Worm (Caenorhabditis elegans) whole organism, mixed stage, embryonic: Measurements from ENCODE around the gene gex-3.
A peak's percentile ranks its signal among the peaks of the same experiment; 100 is the strongest.

Experiments used
- M03D4.4 ChIP-seq: sonication (generic microtip); optimal IDR thresholded peaks from 2 replicates; lab custom pipeline; 2017; ENCODE audit warnings: mild to moderate bottlenecking, missing genetic modification characterization, missing compliant biosample characterization
- bed-3 ChIP-seq: fragments of 200-800 bp; sonication (Bioruptor generic); optimal IDR thresholded peaks from 3 replicates; lab custom pipeline; 2018; ENCODE audit warnings: mild to moderate bottlenecking, missing genetic modification characterization, moderate library complexity, missing compliant biosample characterization
- blmp-1 ChIP-seq: fragments of 150-350 bp; optimal IDR thresholded peaks from 2 replicates; lab custom pipeline; 2014; ENCODE audit warnings: missing biosample characterization, missing genetic modification characterization
- ceh-39 ChIP-seq: fragments of 150-350 bp; optimal IDR thresholded peaks from 2 replicates; lab custom pipeline; 2014; ENCODE audit warnings: missing biosample characterization, missing genetic modification characterization
- ceh-43 ChIP-seq: fragments of 200-800 bp; sonication (Bioruptor generic); optimal IDR thresholded peaks from 2 replicates; lab custom pipeline; 2018; ENCODE audit warnings: mild to moderate bottlenecking, missing genetic modification characterization, moderate library complexity, missing compliant biosample characterization
- ceh-83 ChIP-seq: fragments of 200-800 bp; sonication (Bioruptor generic); optimal IDR thresholded peaks from 2 replicates; lab custom pipeline; 2018; ENCODE audit warnings: mild to moderate bottlenecking, missing genetic modification characterization, missing compliant biosample characterization
- ces-1 ChIP-seq: fragments of 150-350 bp; optimal IDR thresholded peaks from 2 replicates; lab custom pipeline; 2014; ENCODE audit warnings: missing biosample characterization, missing genetic modification reagents, missing genetic modification characterization
- drap-1 ChIP-seq: fragments of 200-800 bp; sonication (Bioruptor generic); optimal IDR thresholded peaks from 3 replicates; lab custom pipeline; 2018; ENCODE audit warnings: mild to moderate bottlenecking, missing genetic modification characterization, missing compliant biosample characterization
- elt-1 ChIP-seq: sonication (generic microtip); optimal IDR thresholded peaks from 2 replicates; lab custom pipeline; 2017; ENCODE audit warnings: missing genetic modification characterization, mild to moderate bottlenecking, missing compliant biosample characterization, antibody characterized with exemption, moderate library complexity, borderline replicate concordance; ENCODE audit not compliant: insufficient read depth
- elt-3 ChIP-seq: fragments of 150-350 bp; optimal IDR thresholded peaks from 2 replicates; lab custom pipeline; 2014; ENCODE audit warnings: missing biosample characterization, missing genetic modification characterization
- flh-1 ChIP-seq: fragments of 200-800 bp; sonication (Bioruptor generic); optimal IDR thresholded peaks from 2 replicates; lab custom pipeline; 2018; ENCODE audit warnings: mild to moderate bottlenecking, missing genetic modification characterization, moderate library complexity, missing compliant biosample characterization
- ham-2 ChIP-seq: fragments of 200-800 bp; sonication (Bioruptor generic); optimal IDR thresholded peaks from 2 replicates; lab custom pipeline; 2018; ENCODE audit warnings: mild to moderate bottlenecking, missing genetic modification characterization, missing compliant biosample characterization
- hlh-1 ChIP-seq: fragments of 150-350 bp; optimal IDR thresholded peaks from 2 replicates; lab custom pipeline; 2014; ENCODE audit warnings: missing biosample characterization, missing genetic modification reagents, missing genetic modification characterization
- lin-13 ChIP-seq: fragments of 150-350 bp; optimal IDR thresholded peaks from 2 replicates; lab custom pipeline; 2014; ENCODE audit warnings: missing biosample characterization, missing genetic modification characterization
- lin-32 ChIP-seq: fragments of 200-800 bp; sonication (Bioruptor generic); optimal IDR thresholded peaks from 2 replicates; lab custom pipeline; 2018; ENCODE audit warnings: mild to moderate bottlenecking, missing genetic modification characterization, missing compliant biosample characterization
- lsy-2 ChIP-seq: fragments of 150-350 bp; optimal IDR thresholded peaks from 2 replicates; lab custom pipeline; 2014; ENCODE audit warnings: missing biosample characterization, missing genetic modification characterization
- mab-5 ChIP-seq: fragments of 150-350 bp; optimal IDR thresholded peaks from 2 replicates; lab custom pipeline; 2014; ENCODE audit warnings: missing biosample characterization, missing genetic modification characterization
- mep-1 ChIP-seq: fragments of 150-350 bp; optimal IDR thresholded peaks from 2 replicates; lab custom pipeline; 2017; ENCODE audit warnings: missing biosample characterization, missing genetic modification reagents, missing genetic modification characterization, inconsistent platforms
- mls-2 ChIP-seq: sonication (generic microtip); optimal IDR thresholded peaks from 2 replicates; lab custom pipeline; 2016; ENCODE audit warnings: mild to moderate bottlenecking, missing genetic modification characterization, moderate library complexity, missing compliant biosample characterization
- nhr-12 ChIP-seq: fragments of 150-350 bp; optimal IDR thresholded peaks from 2 replicates; lab custom pipeline; 2014; ENCODE audit warnings: missing biosample characterization, missing genetic modification characterization
- nhr-2 ChIP-seq: fragments of 150-350 bp; optimal IDR thresholded peaks from 2 replicates; lab custom pipeline; 2014; ENCODE audit warnings: missing biosample characterization, missing genetic modification characterization
- nhr-237 ChIP-seq: fragments of 150-350 bp; optimal IDR thresholded peaks from 2 replicates; lab custom pipeline; 2014; ENCODE audit warnings: missing biosample characterization, missing genetic modification characterization
- nhr-76 ChIP-seq: sonication (generic microtip); optimal IDR thresholded peaks from 2 replicates; lab custom pipeline; 2017; ENCODE audit warnings: missing biosample characterization, missing genetic modification characterization
- pha-4 ChIP-seq: fragments of 150-350 bp; optimal IDR thresholded peaks from 2 replicates; lab custom pipeline; 2018; ENCODE audit warnings: missing biosample characterization, missing genetic modification reagents, missing genetic modification characterization
- sem-2 ChIP-seq: fragments of 200-800 bp; sonication (Bioruptor generic); optimal IDR thresholded peaks from 2 replicates; lab custom pipeline; 2018; ENCODE audit warnings: mild to moderate bottlenecking, missing genetic modification characterization, missing compliant biosample characterization
- snpc-4 ChIP-seq: fragments of 150-350 bp; optimal IDR thresholded peaks from 2 replicates; lab custom pipeline; 2014; ENCODE audit warnings: missing biosample characterization, missing genetic modification characterization
- sptf-1 ChIP-seq: sonication (generic microtip); optimal IDR thresholded peaks from 2 replicates; lab custom pipeline; 2017; ENCODE audit warnings: mild to moderate bottlenecking, missing genetic modification characterization, moderate library complexity, missing compliant biosample characterization
- tbx-8 ChIP-seq: fragments of 200-800 bp; sonication (Bioruptor generic); optimal IDR thresholded peaks from 2 replicates; lab custom pipeline; 2018; ENCODE audit warnings: mild to moderate bottlenecking, missing genetic modification characterization, moderate library complexity, missing compliant biosample characterization
- unc-62 ChIP-seq: fragments of 150-350 bp; optimal IDR thresholded peaks from 2 replicates; lab custom pipeline; 2014; ENCODE audit warnings: missing biosample characterization, missing genetic modification reagents, missing genetic modification characterization
- zip-8 ChIP-seq: fragments of 150-350 bp; optimal IDR thresholded peaks from 2 replicates; lab custom pipeline; 2014; ENCODE audit warnings: missing biosample characterization, missing genetic modification characterization
- ztf-11 ChIP-seq: fragments of 150-350 bp; optimal IDR thresholded peaks from 2 replicates; lab custom pipeline; 2014; ENCODE audit warnings: missing biosample characterization, missing genetic modification characterization

Gene gex-3

ce11 chrIV:12404137-12404536 lies at the start of gene gex-3:
Gene gex-3 (plus strand): TSS chrIV:12404431.
- TF ChIP-seq unc-62 (GFP tag; lab: Kevin White, UChicago) (no peak), hlh-1 (peak; percentile 48), sptf-1 (tag; lab: Kevin White, UChicago) (peak; percentile 33), ces-1 (GFP tag; lab: Kevin White, UChicago) (peak; percentile 99), mls-2 (peak; percentile 0), drap-1 (GFP tag; lab: Kevin White, UChicago) (peak; percentile 49), mep-1 (tag; lab: Kevin White, UChicago) (peak; percentile 97), sem-2 (GFP tag; lab: Kevin White, UChicago) (no peak), blmp-1 (no peak), nhr-237 (tag; lab: Kevin White, UChicago) (peak; percentile 91), pha-4 (tag; lab: Kevin White, UChicago) (peak; percentile 84), lsy-2 (tag; lab: Kevin White, UChicago) (peak; percentile 84), bed-3 (GFP tag; lab: Kevin White, UChicago) (no peak), lin-13 (tag; lab: Kevin White, UChicago) (peak; percentile 77), ceh-43 (peak; percentile 11), ceh-39 (tag; lab: Kevin White, UChicago) (peak; percentile 54)
- TF ChIP-seq, all 35 proteins: peak for 12

ce11 chrIV:12359979-12360378 lies 44.3 kb upstream of the gex-3 start:
- no peak for TF ChIP-seq nhr-12 (tag; lab: Kevin White, UChicago)
- no peak for TF ChIP-seq M03D4.4 (tag; lab: Kevin White, UChicago)
- no peak for TF ChIP-seq nhr-2
- no peak for TF ChIP-seq elt-1 (tag; lab: Kevin White, UChicago)
- TF ChIP-seq mep-1 (tag; lab: Kevin White, UChicago) = no peak
- no peak for TF ChIP-seq snpc-4 (tag; lab: Kevin White, UChicago)
- no peak for TF ChIP-seq flh-1 (GFP tag; lab: Kevin White, UChicago)
- no peak for TF ChIP-seq lin-32
- TF ChIP-seq ceh-39 (tag; lab: Kevin White, UChicago) = no peak
- no peak for TF ChIP-seq zip-8 (tag; lab: Kevin White, UChicago)
- TF ChIP-seq mls-2 = no peak
- no peak for TF ChIP-seq hlh-1
- no peak for TF ChIP-seq nhr-237 (tag; lab: Kevin White, UChicago)
- TF ChIP-seq sptf-1 (tag; lab: Kevin White, UChicago) = no peak
- TF ChIP-seq sem-2 (GFP tag; lab: Kevin White, UChicago) = no peak

- no peak for TF ChIP-seq ceh-39 (tag; lab: Kevin White, UChicago)
- no peak for TF ChIP-seq elt-1 (tag; lab: Kevin White, UChicago)
- no peak for TF ChIP-seq mab-5 (tag; lab: Kevin White, UChicago)
- TF ChIP-seq, all 35 proteins: peak for 0
These were observed 43.5 kb upstream of the gex-3 start, which contains the start of gene sec-24.2 for ce11 chrIV:12360742-12361195. Gene sec-24.2 (minus strand): TSS chrIV:12360792.

ce11 chrIV:12361392-12362092 lies 42.7 kb upstream of the gex-3 start, which contains the start of the genes ccr-4 and ZC518.8:
Gene ccr-4 (plus strand): TSS chrIV:12361542.
Gene ZC518.8 (minus strand): TSS chrIV:12361908.
- TF ChIP-seq lsy-2 (tag; lab: Kevin White, UChicago) (peak; percentile 89), mep-1 (tag; lab: Kevin White, UChicago) (no peak)

ce11 chrIV:12364964-12365363 lies 39.3 kb upstream of the gex-3 start:
- TF ChIP-seq sptf-1 (tag; lab: Kevin White, UChicago) (peak; percentile 4), zip-8 (tag; lab: Kevin White, UChicago) (no peak)

ce11 chrIV:12366571-12366970 lies 37.7 kb upstream of the gex-3 start:
- no peak for TF ChIP-seq mls-2
- no peak for TF ChIP-seq bed-3 (GFP tag; lab: Kevin White, UChicago)
- peak; percentile 94 for TF ChIP-seq elt-1 (tag; lab: Kevin White, UChicago)

ce11 chrIV:12371340-12371739 lies 32.9 kb upstream of the gex-3 start:
- TF ChIP-seq nhr-12 (tag; lab: Kevin White, UChicago) (no peak), lin-32 (no peak), bed-3 (GFP tag; lab: Kevin White, UChicago) (no peak), M03D4.4 (tag; lab: Kevin White, UChicago) (no peak), mab-5 (tag; lab: Kevin White, UChicago) (no peak), lsy-2 (tag; lab: Kevin White, UChicago) (no peak), pha-4 (tag; lab: Kevin White, UChicago) (no peak), flh-1 (GFP tag; lab: Kevin White, UChicago) (no peak), blmp-1 (no peak), tbx-8 (GFP tag; lab: Kevin White, UChicago) (no peak), sem-2 (GFP tag; lab: Kevin White, UChicago) (no peak), ces-1 (GFP tag; lab: Kevin White, UChicago) (no peak), ztf-11 (no peak), ham-2 (GFP tag; lab: Kevin White, UChicago) (no peak), nhr-2 (no peak), elt-3 (tag; lab: Kevin White, UChicago) (no peak), unc-62 (GFP tag; lab: Kevin White, UChicago) (no peak), ceh-83 (GFP tag; lab: Kevin White, UChicago) (no peak), snpc-4 (tag; lab: Kevin White, UChicago) (no peak), nhr-76 (tag; lab: Kevin White, UChicago) (no peak)
